Worm (Caenorhabditis elegans) whole organism, L2 larva: ENCODE results near the gene nkb-2.

Experiments used
- F13H6.1 ChIP-seq: sonication (generic microtip); optimal IDR thresholded peaks from 2 replicates; lab custom pipeline; 2016; ENCODE audit warnings: missing genetic modification characterization, missing compliant biosample characterization
- nhr-6 ChIP-seq: fragments of 150-350 bp; optimal IDR thresholded peaks from 2 replicates; lab custom pipeline; 2014; ENCODE audit warnings: missing biosample characterization, missing genetic modification characterization
- unc-62 ChIP-seq: fragments of 150-350 bp; optimal IDR thresholded peaks from 2 replicates; lab custom pipeline; 2014; ENCODE audit warnings: missing biosample characterization, missing genetic modification reagents, missing genetic modification characterization

DNA sequence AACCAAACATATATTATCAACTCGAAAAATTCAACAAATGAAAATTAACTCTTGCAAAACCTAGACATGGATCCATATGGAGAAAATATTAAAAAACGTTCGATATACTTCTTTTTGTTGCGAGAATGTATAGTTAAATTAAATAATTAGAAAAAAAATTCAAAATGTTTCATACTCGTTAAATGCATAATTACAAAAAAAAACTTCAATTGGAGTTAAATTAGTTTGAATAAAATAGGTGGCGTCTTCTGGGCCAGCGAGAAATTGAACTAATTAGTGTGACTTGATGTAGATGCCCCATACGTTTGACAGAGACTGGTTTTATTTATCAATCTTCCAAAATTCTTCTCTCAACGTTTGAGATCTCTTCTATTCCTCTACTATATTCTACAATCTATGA is 12.4 kb upstream of the nkb-2 start, which contains the start of gene lgc-43:
- TF ChIP-seq F13H6.1 (tag; lab: Kevin White, UChicago) (no peak), unc-62 (no peak), nhr-6 (tag; lab: Kevin White, UChicago) (no peak)
